Fruit fly (Drosophila melanogaster) whole organism, wandering third instar larva: ENCODE results near the gene Tcs6.

Experiments used
- Abd-B ChIP-seq: fragments of >200 bp; optimal IDR thresholded peaks from 2 replicates; lab custom pipeline; 2017; ENCODE audit warnings: missing biosample characterization, missing genetic modification characterization
- CG32264 ChIP-seq: fragments of 200-800 bp; sonication (Bioruptor generic); optimal IDR thresholded peaks from 2 replicates; lab custom pipeline; 2016; ENCODE audit warnings: missing biosample characterization, missing genetic modification characterization
- CG9705 ChIP-seq: fragments of 200-800 bp; sonication (Bioruptor generic); optimal IDR thresholded peaks from 2 replicates; lab custom pipeline; 2018; ENCODE audit warnings: missing biosample characterization, mild to moderate bottlenecking, missing genetic modification characterization
- CrebA ChIP-seq: fragments of 200-800 bp; sonication (Bioruptor generic); optimal IDR thresholded peaks from 2 replicates; lab custom pipeline; 2016; ENCODE audit warnings: missing biosample characterization, mild to moderate bottlenecking, missing genetic modification characterization, borderline replicate concordance
- Dfd ChIP-seq: fragments of >200 bp; optimal IDR thresholded peaks from 2 replicates; lab custom pipeline; 2017; ENCODE audit warnings: missing biosample characterization, missing genetic modification characterization
- Dif ChIP-seq: fragments of 200-275, 200-300 bp; sonication (Bioruptor generic); optimal IDR thresholded peaks from 2 replicates; lab custom pipeline; 2018; ENCODE audit warnings: missing biosample characterization, missing genetic modification characterization; ENCODE audit not compliant: partially characterized antibody
- GATAd ChIP-seq: sonication (Bioruptor generic); optimal IDR thresholded peaks from 2 replicates; lab custom pipeline; 2016; ENCODE audit warnings: missing biosample characterization, missing genetic modification characterization
- HLH106 ChIP-seq: fragments of 200-800 bp; optimal IDR thresholded peaks from 3 replicates; lab custom pipeline; 2019; ENCODE audit warnings: missing biosample characterization, mild to moderate bottlenecking, missing genetic modification characterization, moderate library complexity
- Hnf4 ChIP-seq: fragments of 200-800 bp; sonication (Bioruptor generic); optimal IDR thresholded peaks from 2 replicates; lab custom pipeline; 2016; ENCODE audit warnings: missing biosample characterization, mild to moderate bottlenecking, missing genetic modification characterization
- Hr78 ChIP-seq: fragments of >200 bp; optimal IDR thresholded peaks from 2 replicates; lab custom pipeline; 2017; ENCODE audit warnings: missing biosample characterization, missing genetic modification characterization
- Hr83 ChIP-seq: fragments of 200-300 bp; sonication (Bioruptor generic); optimal IDR thresholded peaks from 2 replicates; lab custom pipeline; 2016; ENCODE audit warnings: missing biosample characterization, mild to moderate bottlenecking, missing genetic modification characterization, moderate library complexity; ENCODE audit not compliant: poor library complexity, severe bottlenecking
- Jra ChIP-seq: sonication (Bioruptor generic); optimal IDR thresholded peaks from 2 replicates; lab custom pipeline; 2016; ENCODE audit warnings: missing biosample characterization, missing genetic modification characterization
- Mio ChIP-seq: sonication (Bioruptor generic); optimal IDR thresholded peaks from 2 replicates; lab custom pipeline; 2016; ENCODE audit warnings: missing biosample characterization, missing genetic modification characterization
- Myc ChIP-seq: fragments of >200 bp; optimal IDR thresholded peaks from 2 replicates; lab custom pipeline; 2017
- N ChIP-seq: fragments of >200 bp; optimal IDR thresholded peaks from 2 replicates; lab custom pipeline; 2018; ENCODE audit warnings: missing biosample characterization, missing external identifiers, missing genetic modification characterization
- OdsH ChIP-seq: fragments of 200-800 bp; sonication (Bioruptor generic); optimal IDR thresholded peaks from 2 replicates; lab custom pipeline; 2016; ENCODE audit warnings: missing biosample characterization, mild to moderate bottlenecking, missing genetic modification characterization
- Rel ChIP-seq, 2 experiments: fragments of 200-800 bp; sonication (Bioruptor generic) in 1 of 2; optimal IDR thresholded peaks; 2 replicates in 1 of 2; 3 replicates in 1 of 2; lab custom pipeline; 2016 to 2019; ENCODE audit warnings: mild to moderate bottlenecking in 2 of 2, missing biosample characterization in 2 of 2, missing genetic modification characterization in 2 of 2, moderate library complexity in 1 of 2
- Sp1 ChIP-seq: fragments of 200-800 bp; sonication (Bioruptor generic); optimal IDR thresholded peaks from 3 replicates; lab custom pipeline; 2019; ENCODE audit warnings: missing biosample characterization, mild to moderate bottlenecking, missing genetic modification characterization, moderate library complexity
- Vsx2 ChIP-seq: fragments of 200-300, 225-300 bp; sonication (Bioruptor generic); optimal IDR thresholded peaks from 2 replicates; lab custom pipeline; 2018; ENCODE audit warnings: missing biosample characterization, missing genetic modification characterization; ENCODE audit not compliant: partially characterized antibody
- br ChIP-seq: fragments of 200-800 bp; sonication (Bioruptor generic); optimal IDR thresholded peaks from 2 replicates; lab custom pipeline; 2016; ENCODE audit warnings: missing biosample characterization, missing genetic modification characterization
- brk ChIP-seq: fragments of 200-800 bp; sonication (Bioruptor generic); optimal IDR thresholded peaks from 2 replicates; lab custom pipeline; 2016; ENCODE audit warnings: missing biosample characterization, mild to moderate bottlenecking, missing genetic modification characterization
- dl ChIP-seq, 2 experiments: fragments of 175-275, 200-275 bp in 1 of 2; fragments of 200-275 bp in 1 of 2; sonication (Bioruptor generic); optimal IDR thresholded peaks; lab custom pipeline; 2018; ENCODE audit warnings: mild to moderate bottlenecking in 2 of 2, missing biosample characterization in 2 of 2, missing genetic modification characterization in 2 of 2, moderate library complexity in 2 of 2; ENCODE audit not compliant: partially characterized antibody in 2 of 2, insufficient read depth in 1 of 2
- dmrt93B ChIP-seq: fragments of 200-800 bp; sonication (Bioruptor generic); optimal IDR thresholded peaks from 2 replicates; lab custom pipeline; 2018; ENCODE audit warnings: missing biosample characterization, mild to moderate bottlenecking, missing genetic modification characterization
- dsf ChIP-seq: sonication (Bioruptor generic); optimal IDR thresholded peaks from 2 replicates; lab custom pipeline; 2016; ENCODE audit warnings: missing biosample characterization, missing genetic modification characterization, borderline replicate concordance
- ey ChIP-seq: fragments of 200-800 bp; sonication (Bioruptor generic); optimal IDR thresholded peaks from 2 replicates; lab custom pipeline; 2016; ENCODE audit warnings: missing biosample characterization, missing genetic modification characterization
- foxo ChIP-seq, 2 experiments: fragments of 200-800 bp; sonication (Bioruptor generic); optimal IDR thresholded peaks; 2 replicates in 1 of 2; 3 replicates in 1 of 2; lab custom pipeline; 2016 to 2017; ENCODE audit warnings: missing biosample characterization in 2 of 2, missing genetic modification characterization in 2 of 2
- fru ChIP-seq: fragments of 200-800 bp; sonication (Bioruptor generic); optimal IDR thresholded peaks from 3 replicates; lab custom pipeline; 2016; ENCODE audit warnings: missing biosample characterization, mild to moderate bottlenecking, missing genetic modification characterization
- h ChIP-seq: fragments of 200-800 bp; sonication (Bioruptor generic); optimal IDR thresholded peaks from 3 replicates; lab custom pipeline; 2016; ENCODE audit warnings: missing biosample characterization, mild to moderate bottlenecking, missing genetic modification characterization
- jim ChIP-seq: fragments of 175-275, 200-325 bp; sonication (Bioruptor generic); optimal IDR thresholded peaks from 2 replicates; lab custom pipeline; 2016; ENCODE audit warnings: missing biosample characterization, mild to moderate bottlenecking, missing genetic modification characterization
- lola ChIP-seq: fragments of >200 bp; optimal IDR thresholded peaks from 2 replicates; lab custom pipeline; 2017; ENCODE audit warnings: missing biosample characterization, missing genetic modification characterization
- pan ChIP-seq: fragments of >200 bp; optimal IDR thresholded peaks from 2 replicates; lab custom pipeline; 2017
- psq ChIP-seq: fragments of 200-800 bp; sonication (Bioruptor generic); optimal IDR thresholded peaks from 3 replicates; lab custom pipeline; 2017; ENCODE audit warnings: missing biosample characterization, mild to moderate bottlenecking, missing genetic modification characterization, moderate library complexity
- rgr ChIP-seq: fragments of 200-800 bp; sonication (Bioruptor generic); optimal IDR thresholded peaks from 3 replicates; lab custom pipeline; 2016; ENCODE audit warnings: missing biosample characterization, mild to moderate bottlenecking, missing genetic modification characterization
- sage ChIP-seq: fragments of 200-800 bp; sonication (Bioruptor generic); optimal IDR thresholded peaks from 2 replicates; lab custom pipeline; 2016; ENCODE audit warnings: missing biosample characterization, mild to moderate bottlenecking, missing genetic modification characterization
- sv ChIP-seq: fragments of 200-800 bp; sonication (Bioruptor generic); optimal IDR thresholded peaks from 3 replicates; lab custom pipeline; 2016; ENCODE audit warnings: missing biosample characterization, missing genetic modification characterization
- tai ChIP-seq: sonication (Bioruptor generic); optimal IDR thresholded peaks from 2 replicates; lab custom pipeline; 2016; ENCODE audit warnings: missing biosample characterization, missing genetic modification characterization
- usp ChIP-seq: fragments of >200 bp; optimal IDR thresholded peaks from 2 replicates; lab custom pipeline; 2017; ENCODE audit warnings: missing biosample characterization, missing genetic modification characterization
- woc ChIP-seq: sonication (Bioruptor generic); optimal IDR thresholded peaks from 2 replicates; lab custom pipeline; 2016; ENCODE audit warnings: missing biosample characterization, mild to moderate bottlenecking, missing genetic modification characterization

Gene Tcs6

dm6 chr3R:26020244-26021171 lies 37.5 kb downstream of the Tcs6 start:
- TF ChIP-seq pan (lab: Kevin White, UChicago) (no peak), GATAd (GFP tag; lab: Kevin White, UChicago) (no peak), CrebA (GFP tag; lab: Kevin White, UChicago) (no peak), Hr78 (no peak), sv (peak; percentile 54), OdsH (GFP tag; lab: Kevin White, UChicago) (peak; percentile 67), dl (GFP tag; optimal IDR thresholded peaks at IDR 0.05; lab: Kevin White, UChicago; ENCODE audit: insufficient read depth in 1 of 2, partially characterized antibody in 2 of 2) (peak; percentile 9 to 76), brk (no peak), dsf (GFP tag; lab: Kevin White, UChicago) (no peak), Hr83 (GFP tag; lab: Kevin White, UChicago) (peak; percentile 62), rgr (GFP tag; lab: Kevin White, UChicago) (peak; percentile 71), Rel (GFP tag; optimal IDR thresholded peaks at IDR 0.05; lab: Kevin White, UChicago) (peak; percentile 2), Rel (tag; optimal IDR thresholded peaks at IDR 0.05; lab: Kevin White, UChicago) (no peak), tai (GFP tag; lab: Kevin White, UChicago) (no peak), Hnf4 (GFP tag; lab: Kevin White, UChicago) (peak; percentile 6), foxo (GFP tag; optimal IDR thresholded peaks at IDR 0.05; lab: Kevin White, UChicago) (peak in 1 of 2 experiments; percentile 66), ey (peak; percentile 55), CG32264 (no peak), Dfd (GFP tag; lab: Kevin White, UChicago) (no peak), Sp1 (GFP tag; lab: Kevin White, UChicago) (peak; percentile 42), fru (GFP tag; lab: Kevin White, UChicago) (peak; percentile 48), sage (GFP tag; lab: Kevin White, UChicago) (peak; percentile 0), psq (GFP tag; lab: Kevin White, UChicago) (peak; percentile 48), jim (GFP tag; lab: Kevin White, UChicago) (no peak), br (no peak), lola (no peak), Mio (GFP tag; lab: Kevin White, UChicago) (no peak), CG9705 (no peak), woc (GFP tag; lab: Kevin White, UChicago) (no peak), HLH106 (tag; lab: Kevin White, UChicago) (peak; percentile 31), Jra (GFP tag; lab: Kevin White, UChicago) (peak; percentile 32), Myc (lab: Kevin White, UChicago) (no peak), dmrt93B (GFP tag; lab: Kevin White, UChicago) (no peak), N (GFP tag; lab: Kevin White, UChicago) (no peak), Abd-B (GFP tag; lab: Kevin White, UChicago) (no peak), usp (GFP tag; lab: Kevin White, UChicago) (no peak), Dif (GFP tag; lab: Kevin White, UChicago) (peak; percentile 75), Vsx2 (GFP tag; lab: Kevin White, UChicago) (no peak), h (GFP tag; lab: Kevin White, UChicago) (peak; percentile 51)
- TF ChIP-seq, all 38 proteins: peak for 17

- TF ChIP-seq Hr83 (GFP tag; lab: Kevin White, UChicago) (no peak), foxo (GFP tag; optimal IDR thresholded peaks at IDR 0.05; lab: Kevin White, UChicago) (peak in 1 of 2 experiments; percentile 5)
These were observed 38.8 kb downstream of the Tcs6 start for dm6 chr3R:26019232-26019631.
